Worm (Caenorhabditis elegans) whole organism, L4 larva: Measurements from ENCODE around the gene srlf-32.

Experiments
- F26F4.8 ChIP-seq: fragments of 200-800 bp; sonication (Bioruptor generic); conservative IDR thresholded peaks from 2 replicates; pipeline ENCODE4 v1.3.6; 2022; ENCODE audit warnings: missing genetic modification characterization, missing compliant biosample characterization
- F37D6.2 ChIP-seq: sonication (generic microtip); optimal IDR thresholded peaks from 2 replicates; lab custom pipeline; 2016; ENCODE audit warnings: mild to moderate bottlenecking, missing genetic modification characterization, missing compliant biosample characterization
- F49E8.2 ChIP-seq: sonication (generic microtip); optimal IDR thresholded peaks from 2 replicates; lab custom pipeline; 2016; ENCODE audit warnings: missing compliant biosample characterization, mild to moderate bottlenecking, missing genetic modification characterization, borderline replicate concordance
- T20F7.1 ChIP-seq: fragments of 200-800 bp; sonication (Bioruptor generic); optimal IDR thresholded peaks from 2 replicates; lab custom pipeline; 2018; ENCODE audit warnings: mild to moderate bottlenecking, missing genetic modification characterization, missing compliant biosample characterization
- ZK337.2 ChIP-seq: fragments of 200-800 bp; sonication (Bioruptor generic); IDR thresholded peaks from 2 replicates; pipeline ENCODE4 v1.3.6; 2022; ENCODE audit warnings: missing genetic modification reagents, missing genetic modification characterization, missing compliant biosample characterization
- aha-1 ChIP-seq: fragments of 150-350 bp; peaks from one replicate; lab custom pipeline; 2014; ENCODE audit warnings: missing biosample characterization, missing genetic modification characterization
- arid-1 ChIP-seq: fragments of 200-800 bp; sonication (Bioruptor generic); conservative IDR thresholded peaks from 2 replicates; pipeline ENCODE4 v1.3.6; 2022; ENCODE audit warnings: missing genetic modification reagents, missing genetic modification characterization, missing compliant biosample characterization
- ceh-32 ChIP-seq: sonication (generic microtip); optimal IDR thresholded peaks from 2 replicates; lab custom pipeline; 2016; ENCODE audit warnings: mild to moderate bottlenecking, missing genetic modification characterization, missing compliant biosample characterization; ENCODE audit not compliant: poor library complexity
- daf-12 ChIP-seq: fragments of 150-350 bp; optimal IDR thresholded peaks from 2 replicates; lab custom pipeline; 2014; ENCODE audit warnings: missing biosample characterization, missing genetic modification reagents, missing genetic modification characterization
- daf-8 ChIP-seq: fragments of 200-800 bp; sonication (Bioruptor generic); IDR thresholded peaks from 2 replicates; pipeline ENCODE4 v1.3.6; 2022; ENCODE audit warnings: missing genetic modification characterization, missing compliant biosample characterization
- dmd-6 ChIP-seq: fragments of 200-800 bp; sonication (Bioruptor generic); IDR thresholded peaks from 2 replicates; pipeline ENCODE4 v1.3.6; 2022; ENCODE audit warnings: missing genetic modification reagents, missing genetic modification characterization, missing compliant biosample characterization
- dve-1 ChIP-seq: sonication (generic microtip); optimal IDR thresholded peaks from 2 replicates; lab custom pipeline; 2017; ENCODE audit warnings: antibody characterized with exemption, mild to moderate bottlenecking, missing genetic modification characterization, missing compliant biosample characterization; ENCODE audit not compliant: insufficient read depth
- fkh-10 ChIP-seq: fragments of 150-350 bp; optimal IDR thresholded peaks from 2 replicates; lab custom pipeline; 2014; ENCODE audit warnings: missing biosample characterization, missing genetic modification reagents, missing genetic modification characterization
- gei-8 ChIP-seq: fragments of 200-800 bp; sonication (Bioruptor generic); optimal IDR thresholded peaks from 2 replicates; lab custom pipeline; 2018; ENCODE audit warnings: mild to moderate bottlenecking, missing genetic modification characterization, missing compliant biosample characterization
- hif-1 ChIP-seq, 2 experiments: sonication (generic microtip); optimal IDR thresholded peaks; 2 replicates each; lab custom pipeline; 2016 to 2017; ENCODE audit warnings: missing compliant biosample characterization in 2 of 2, missing genetic modification characterization in 2 of 2, missing genetic modification reagents in 2 of 2, missing genotype in 2 of 2, mild to moderate bottlenecking in 1 of 2
- hlh-30 ChIP-seq: sonication (generic microtip); optimal IDR thresholded peaks from 2 replicates; lab custom pipeline; 2017; ENCODE audit warnings: antibody characterized with exemption, mild to moderate bottlenecking, missing genetic modification characterization, missing compliant biosample characterization; ENCODE audit not compliant: insufficient read depth
- hmg-1.1 ChIP-seq: fragments of 200-800 bp; sonication (Bioruptor generic); IDR thresholded peaks from 2 replicates; pipeline ENCODE4 v1.3.6; 2022; ENCODE audit warnings: missing genetic modification reagents, missing genetic modification characterization, missing compliant biosample characterization
- lim-7 ChIP-seq: fragments of 200-800 bp; sonication (Bioruptor generic); IDR thresholded peaks from 2 replicates; pipeline ENCODE4 v1.3.6; 2022; ENCODE audit warnings: missing genetic modification characterization, missing compliant biosample characterization
- lin-1 ChIP-seq: fragments of 200-800 bp; sonication (Bioruptor generic); IDR thresholded peaks from 2 replicates; pipeline ENCODE4 v1.3.6; 2022; ENCODE audit warnings: missing genetic modification reagents, missing genetic modification characterization, missing compliant biosample characterization
- lin-29 ChIP-seq: fragments of 200-800 bp; sonication (Bioruptor generic); IDR thresholded peaks from 2 replicates; pipeline ENCODE4 v1.3.6; 2022; ENCODE audit warnings: missing genetic modification reagents, missing genetic modification characterization, missing compliant biosample characterization
- lin-39 ChIP-seq: fragments of 150-350 bp; optimal IDR thresholded peaks from 2 replicates; lab custom pipeline; 2014; ENCODE audit warnings: missing biosample characterization, missing genetic modification reagents, missing genetic modification characterization
- lsy-2 ChIP-seq, 2 experiments: fragments of 150-350 bp in 1 of 2; sonication (generic microtip) in 1 of 2; optimal IDR thresholded peaks; 2 replicates each; lab custom pipeline; 2014 to 2017; ENCODE audit warnings: missing biosample characterization in 2 of 2, missing genetic modification characterization in 2 of 2
- nhr-11 ChIP-seq: fragments of 150-350 bp; optimal IDR thresholded peaks from 2 replicates; lab custom pipeline; 2014; ENCODE audit warnings: missing biosample characterization, missing genetic modification characterization
- nhr-28 ChIP-seq: fragments of 150-350 bp; optimal IDR thresholded peaks from 2 replicates; lab custom pipeline; 2014; ENCODE audit warnings: missing biosample characterization, missing genetic modification characterization
- nhr-48 ChIP-seq: sonication (generic microtip); optimal IDR thresholded peaks from 2 replicates; lab custom pipeline; 2016; ENCODE audit warnings: mild to moderate bottlenecking, missing genetic modification characterization, missing compliant biosample characterization
- nhr-77 ChIP-seq: fragments of 150-350 bp; optimal IDR thresholded peaks from 2 replicates; lab custom pipeline; 2014; ENCODE audit warnings: missing biosample characterization, missing genetic modification characterization
- pha-4 ChIP-seq, 2 experiments: fragments of 150-350 bp in 1 of 2; fragments of 200-800 bp in 1 of 2; sonication (Bioruptor generic) in 1 of 2; IDR thresholded peaks in 1 of 2; optimal IDR thresholded peaks in 1 of 2; 2 replicates each; pipeline versions ENCODE4 v1.3.6 to Lab custom; 2014 to 2022; ENCODE audit warnings: missing genetic modification characterization in 2 of 2, missing genetic modification reagents in 2 of 2, missing biosample characterization in 1 of 2, missing compliant biosample characterization in 1 of 2
- snpc-4 ChIP-seq: fragments of 150-350 bp; optimal IDR thresholded peaks from 2 replicates; lab custom pipeline; 2014; ENCODE audit warnings: missing biosample characterization, missing genetic modification characterization
- spr-1 ChIP-seq: sonication (generic microtip); optimal IDR thresholded peaks from 2 replicates; lab custom pipeline; 2016; ENCODE audit warnings: mild to moderate bottlenecking, missing genetic modification characterization, missing compliant biosample characterization
- spr-3 ChIP-seq: fragments of 200-800 bp; sonication (Bioruptor generic); optimal IDR thresholded peaks from 2 replicates; lab custom pipeline; 2018; ENCODE audit warnings: mild to moderate bottlenecking, missing genetic modification characterization, missing compliant biosample characterization
- unc-39 ChIP-seq: sonication (generic microtip); optimal IDR thresholded peaks from 2 replicates; lab custom pipeline; 2017; ENCODE audit warnings: missing biosample characterization, missing genetic modification characterization
- unc-62 ChIP-seq, 3 experiments: fragments of 150-350 bp in 1 of 3; sonication (generic microtip); optimal IDR thresholded peaks in 2 of 3; peaks in 1 of 3; 1 replicate in 1 of 3; 2 replicates in 2 of 3; lab custom pipeline; 2014 to 2017; ENCODE audit warnings: missing biosample characterization in 3 of 3, missing genetic modification characterization in 3 of 3, missing genetic modification reagents in 3 of 3, missing genotype in 1 of 3
- vab-7 ChIP-seq: fragments of 200-800 bp; sonication (Bioruptor generic); IDR thresholded peaks from 2 replicates; pipeline ENCODE4 v1.3.6; 2022; ENCODE audit warnings: missing genetic modification reagents, missing genetic modification characterization, missing compliant biosample characterization
- zfp-2 ChIP-seq: sonication (generic microtip); optimal IDR thresholded peaks from 2 replicates; lab custom pipeline; 2016; ENCODE audit warnings: mild to moderate bottlenecking, missing genetic modification characterization, missing compliant biosample characterization
- zip-11 ChIP-seq: fragments of 200-800 bp; sonication (Bioruptor generic); IDR thresholded peaks from 2 replicates; pipeline ENCODE4 v1.3.6; 2022; ENCODE audit warnings: missing genetic modification characterization, missing compliant biosample characterization
- zip-2 ChIP-seq: fragments of 150-350 bp; optimal IDR thresholded peaks from 2 replicates; lab custom pipeline; 2014; ENCODE audit warnings: missing biosample characterization, missing genetic modification characterization

Gene srlf-32

ce11 chrIV:11961485-11962255, 35.8 kb downstream of the srlf-32 start, which contains the start of gene ZK829.7 (continued):
- peak; percentile 55 for TF ChIP-seq hlh-30
- TF ChIP-seq nhr-28 (tag; lab: Kevin White, UChicago) = peak; percentile 57
- TF ChIP-seq hmg-1.1 (GFP tag; lab: Robert Waterston, UW) = no peak; the same call in 1 of the 2 replicates
- peak; percentile 33 for TF ChIP-seq dmd-6 (GFP tag; lab: Robert Waterston, UW)
- no peak for TF ChIP-seq lin-39 (tag; lab: Kevin White, UChicago)
- TF ChIP-seq nhr-77 (tag; lab: Kevin White, UChicago) = peak; percentile 13
- TF ChIP-seq nhr-48 (tag; lab: Kevin White, UChicago) = peak; percentile 53
- TF ChIP-seq ceh-32 (tag; lab: Kevin White, UChicago) = peak; percentile 11
- peak; percentile 41 for TF ChIP-seq fkh-10 (GFP tag; lab: Kevin White, UChicago)
- no peak for TF ChIP-seq zip-2 (tag; lab: Kevin White, UChicago)
- TF ChIP-seq aha-1 (tag; lab: Kevin White, UChicago) = peak; percentile 42
- TF ChIP-seq F37D6.2 (tag; lab: Kevin White, UChicago) = peak; percentile 43
- no peak for TF ChIP-seq F49E8.2 (tag; lab: Kevin White, UChicago)
- TF ChIP-seq lsy-2 (tag; optimal IDR thresholded peaks at IDR 0.05; lab: Kevin White, UChicago) = peak in 1 of 2 experiments; percentile 86

ce11 chrIV:11965327-11965726, 39.5 kb downstream of the srlf-32 start, which contains the start of gene srj-1:
srj-1 (minus strand) TSS chrIV:11965427.
- TF ChIP-seq nhr-11 (tag; lab: Kevin White, UChicago) = peak; percentile 55
- no peak for TF ChIP-seq F49E8.2 (tag; lab: Kevin White, UChicago)
- no peak for TF ChIP-seq fkh-10 (GFP tag; lab: Kevin White, UChicago)
- no peak for TF ChIP-seq hlh-30
- TF ChIP-seq nhr-77 (tag; lab: Kevin White, UChicago) = no peak
- TF ChIP-seq pha-4 (GFP tag; IDR thresholded peaks at IDR 0.05; lab: Robert Waterston, UW) = no peak
- no peak for TF ChIP-seq pha-4 (tag; optimal IDR thresholded peaks at IDR 0.05; lab: Kevin White, UChicago)
- TF ChIP-seq dve-1 (tag; lab: Kevin White, UChicago) = no peak
- TF ChIP-seq ceh-32 (tag; lab: Kevin White, UChicago) = no peak
- no peak for TF ChIP-seq vab-7 (GFP tag; lab: Robert Waterston, UW)
- TF ChIP-seq snpc-4 (tag; lab: Kevin White, UChicago) = no peak
- peak in 1 of 2 experiments; percentile 33 for TF ChIP-seq unc-62 (GFP tag; optimal IDR thresholded peaks at IDR 0.05 in 1 of 2; lab: Kevin White, UChicago)
- TF ChIP-seq unc-62 (tag; optimal IDR thresholded peaks at IDR 0.05; lab: Kevin White, UChicago) = no peak
- TF ChIP-seq lin-29 (GFP tag; lab: Robert Waterston, UW) = no peak
- no peak for TF ChIP-seq daf-8 (GFP tag; lab: Robert Waterston, UW)

- TF ChIP-seq hif-1 (tag; optimal IDR thresholded peaks at IDR 0.05; lab: Kevin White, UChicago) (no peak), daf-8 (GFP tag; lab: Robert Waterston, UW) (no peak), F26F4.8 (GFP tag; lab: Robert Waterston, UW) (no peak), lim-7 (GFP tag; lab: Robert Waterston, UW) (no peak), arid-1 (GFP tag; lab: Robert Waterston, UW) (no peak), daf-12 (tag; lab: Kevin White, UChicago) (no peak), ZK337.2 (GFP tag; lab: Robert Waterston, UW) (no peak), lin-39 (tag; lab: Kevin White, UChicago) (no peak), spr-1 (no peak), vab-7 (GFP tag; lab: Robert Waterston, UW) (no peak), spr-3 (GFP tag; lab: Kevin White, UChicago) (no peak), F49E8.2 (tag; lab: Kevin White, UChicago) (no peak), T20F7.1 (GFP tag; lab: Kevin White, UChicago) (no peak), lin-1 (GFP tag; lab: Robert Waterston, UW) (no peak), zip-11 (GFP tag; lab: Robert Waterston, UW) (no peak), unc-39 (tag; lab: Kevin White, UChicago) (no peak), dve-1 (tag; lab: Kevin White, UChicago) (no peak), zfp-2 (no peak), gei-8 (GFP tag; lab: Kevin White, UChicago) (no peak)
These were observed 44.3 kb downstream of the srlf-32 start, which contains the start of gene ZK829.9 for ce11 chrIV:11970171-11970570. ZK829.9 (plus strand) TSS chrIV:11970534.
